Fruit fly (Drosophila melanogaster) whole organism, adult: ENCODE data around the gene Pburs.

Source experiments
- CG11617 ChIP-seq: fragments of 200-800 bp; sonication (Bioruptor generic); optimal IDR thresholded peaks from 2 replicates; lab custom pipeline; 2017; ENCODE audit warnings: mild to moderate bottlenecking, missing biosample characterization, missing genetic modification reagents, missing genetic modification characterization
- CG12768 ChIP-seq: fragments of 200-800 bp; sonication (Bioruptor generic); optimal IDR thresholded peaks from 2 replicates; lab custom pipeline; 2017; ENCODE audit warnings: missing biosample characterization, missing genetic modification characterization, mild to moderate bottlenecking, moderate library complexity, missing genetic modification reagents
- CG14711 ChIP-seq: fragments of 200-800 bp; sonication (Bioruptor generic); optimal IDR thresholded peaks from 2 replicates; lab custom pipeline; 2018; ENCODE audit warnings: missing biosample characterization, mild to moderate bottlenecking, missing genetic modification characterization, moderate library complexity
- CG1620 ChIP-seq: fragments of 200-800 bp; sonication (Bioruptor generic); optimal IDR thresholded peaks from 2 replicates; lab custom pipeline; 2016; ENCODE audit warnings: missing biosample characterization, missing genetic modification characterization
- CG33017 ChIP-seq: fragments of 200-800 bp; sonication (Bioruptor generic); optimal IDR thresholded peaks from 2 replicates; lab custom pipeline; 2018; ENCODE audit warnings: missing biosample characterization, mild to moderate bottlenecking, missing genetic modification characterization, moderate library complexity
- CG5204 ChIP-seq: fragments of 200-800 bp; sonication (Bioruptor generic); optimal IDR thresholded peaks from 2 replicates; lab custom pipeline; 2016; ENCODE audit warnings: missing biosample characterization, missing genetic modification characterization
- CG7045 ChIP-seq: fragments of 200-800 bp; sonication (Bioruptor generic); optimal IDR thresholded peaks from 2 replicates; lab custom pipeline; 2017; ENCODE audit warnings: missing biosample characterization, mild to moderate bottlenecking, missing genetic modification characterization
- CG7101 ChIP-seq: fragments of 200-800 bp; sonication (Bioruptor generic); optimal IDR thresholded peaks from 2 replicates; lab custom pipeline; 2018; ENCODE audit warnings: missing biosample characterization, mild to moderate bottlenecking, missing genetic modification characterization, moderate library complexity
- Clk ChIP-seq: fragments of 200-800 bp; sonication (Bioruptor generic); optimal IDR thresholded peaks from 2 replicates; lab custom pipeline; 2017; ENCODE audit warnings: missing biosample characterization, missing genetic modification characterization
- Crg-1 ChIP-seq: fragments of 200-800 bp; sonication (Bioruptor generic); optimal IDR thresholded peaks from 2 replicates; lab custom pipeline; 2016; ENCODE audit warnings: missing biosample characterization, missing genetic modification characterization
- Hr96 ChIP-seq: fragments of 200-800 bp; sonication (Bioruptor generic); optimal IDR thresholded peaks from 2 replicates; lab custom pipeline; 2016; ENCODE audit warnings: missing biosample characterization, missing genetic modification characterization
- Mnt ChIP-seq: fragments of 200-800 bp; sonication (Bioruptor generic); optimal IDR thresholded peaks from 2 replicates; lab custom pipeline; 2016; ENCODE audit warnings: missing biosample characterization, mild to moderate bottlenecking, missing genetic modification characterization
- bab1 ChIP-seq: fragments of 200-800 bp; sonication (Bioruptor generic); optimal IDR thresholded peaks from 3 replicates; lab custom pipeline; 2019; ENCODE audit warnings: missing biosample characterization, mild to moderate bottlenecking, missing genetic modification characterization, moderate library complexity
- cic ChIP-seq: fragments of 200-800 bp; sonication (Bioruptor generic); optimal IDR thresholded peaks from 2 replicates; lab custom pipeline; 2017; ENCODE audit warnings: missing biosample characterization, mild to moderate bottlenecking, missing genetic modification characterization, moderate library complexity
- cnc ChIP-seq, 2 experiments: fragments of >200 bp; optimal IDR thresholded peaks; 2 replicates each; lab custom pipeline; 2017
- kay ChIP-seq: fragments of 200-800 bp; sonication (Bioruptor generic); peaks from one replicate; lab custom pipeline; 2016; ENCODE audit warnings: missing biosample characterization, missing genetic modification characterization, borderline replicate concordance
- ovo ChIP-seq: fragments of 200-800 bp; sonication (Bioruptor generic); optimal IDR thresholded peaks from 2 replicates; lab custom pipeline; 2016; ENCODE audit warnings: missing biosample characterization, missing genetic modification characterization
- pad ChIP-seq: fragments of 200-800 bp; sonication (Bioruptor generic); optimal IDR thresholded peaks from 3 replicates; lab custom pipeline; 2017; ENCODE audit warnings: missing biosample characterization, missing genetic modification characterization, mild to moderate bottlenecking, moderate library complexity, missing genetic modification reagents
- tj ChIP-seq: fragments of 200-800 bp; sonication (Bioruptor generic); optimal IDR thresholded peaks from 3 replicates; lab custom pipeline; 2017; ENCODE audit warnings: missing biosample characterization, mild to moderate bottlenecking, missing genetic modification characterization, moderate library complexity
- toe ChIP-seq: fragments of 200-800 bp; sonication (Bioruptor generic); optimal IDR thresholded peaks from 2 replicates; lab custom pipeline; 2016; ENCODE audit warnings: missing biosample characterization, missing genetic modification characterization

Pburs gene

DNA sequence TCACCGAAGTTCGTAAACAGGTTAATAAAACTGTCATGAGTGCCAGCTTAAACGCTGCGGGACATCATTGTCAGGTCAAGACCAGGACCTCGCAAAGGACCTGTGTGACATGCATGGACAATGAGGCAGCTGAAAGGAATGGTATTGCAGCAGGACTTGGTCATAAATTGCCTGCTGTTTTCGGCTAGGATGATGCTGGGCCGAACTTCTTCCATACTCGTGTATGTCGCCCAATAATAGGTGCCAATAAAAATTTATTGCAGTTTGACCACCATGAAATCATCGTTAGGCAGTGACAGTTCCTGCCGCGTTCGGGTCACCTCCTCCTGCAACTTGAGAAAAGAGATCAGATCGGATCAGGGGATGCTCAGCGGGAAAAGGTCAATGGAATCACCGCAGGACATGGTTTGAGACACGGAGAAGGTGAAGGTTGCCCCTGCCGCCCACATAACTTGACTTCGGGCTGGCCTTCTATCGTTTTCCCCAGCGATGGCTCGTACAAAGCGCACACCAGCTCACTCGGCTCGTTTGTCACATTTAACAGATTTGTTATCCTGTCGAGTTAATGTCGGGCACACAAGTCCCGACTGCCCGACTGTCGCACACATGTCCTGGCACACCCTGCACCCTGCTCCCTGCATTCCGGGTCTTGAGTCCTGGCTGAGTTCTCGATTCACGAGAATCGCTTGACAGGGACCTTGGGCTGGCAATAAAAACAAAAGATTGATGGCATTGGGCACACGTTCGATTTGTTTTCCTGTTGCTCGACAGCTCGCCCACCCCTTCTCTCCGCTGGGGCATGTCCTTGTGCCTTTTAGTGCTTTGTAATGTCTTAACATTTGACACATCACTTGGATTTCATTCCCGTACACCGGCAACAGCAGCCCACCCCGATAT is 28.7 kb upstream of the Pburs start:
- TF ChIP-seq Mnt (GFP tag; lab: Kevin White, UChicago): no peak
- TF ChIP-seq CG14711 (tag; lab: Kevin White, UChicago): no peak
- no peak for TF ChIP-seq kay (GFP tag; lab: Kevin White, UChicago)
- no peak for TF ChIP-seq cnc (optimal IDR thresholded peaks at IDR 0.05; lab: Kevin White, UChicago)
- no peak for TF ChIP-seq Crg-1
- no peak for TF ChIP-seq CG12768
- TF ChIP-seq cic (GFP tag; lab: Kevin White, UChicago): no peak
- TF ChIP-seq ovo (GFP tag; lab: Kevin White, UChicago): no peak
- TF ChIP-seq CG5204 (GFP tag; lab: Kevin White, UChicago): no peak
- no peak for TF ChIP-seq CG7101 (tag; lab: Kevin White, UChicago)
- TF ChIP-seq CG33017 (tag; lab: Kevin White, UChicago): no peak

DNA sequence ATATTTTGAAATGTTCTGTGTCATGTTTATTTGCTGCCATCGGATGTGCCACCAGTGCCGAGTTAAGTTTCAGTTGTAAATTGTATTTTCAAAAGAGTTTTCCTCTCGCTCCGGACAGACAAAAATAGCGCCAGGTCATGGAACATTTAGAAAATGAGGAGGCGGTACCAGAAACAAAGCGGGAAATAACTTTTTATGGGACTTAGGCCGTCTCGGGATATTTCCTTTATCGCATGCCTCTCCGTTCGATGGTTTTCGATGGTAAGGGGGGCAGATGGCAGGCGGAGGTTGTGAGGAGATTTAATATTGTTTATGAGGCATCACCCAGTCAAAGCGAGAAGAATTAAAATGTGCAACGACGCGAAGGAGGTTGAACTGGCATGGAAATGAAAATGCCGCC is 27.7 kb upstream of the Pburs start:
- TF ChIP-seq bab1 (GFP tag; lab: Kevin White, UChicago) (no peak), CG12768 (no peak), CG11617 (GFP tag; lab: Kevin White, UChicago) (no peak)

DNA sequence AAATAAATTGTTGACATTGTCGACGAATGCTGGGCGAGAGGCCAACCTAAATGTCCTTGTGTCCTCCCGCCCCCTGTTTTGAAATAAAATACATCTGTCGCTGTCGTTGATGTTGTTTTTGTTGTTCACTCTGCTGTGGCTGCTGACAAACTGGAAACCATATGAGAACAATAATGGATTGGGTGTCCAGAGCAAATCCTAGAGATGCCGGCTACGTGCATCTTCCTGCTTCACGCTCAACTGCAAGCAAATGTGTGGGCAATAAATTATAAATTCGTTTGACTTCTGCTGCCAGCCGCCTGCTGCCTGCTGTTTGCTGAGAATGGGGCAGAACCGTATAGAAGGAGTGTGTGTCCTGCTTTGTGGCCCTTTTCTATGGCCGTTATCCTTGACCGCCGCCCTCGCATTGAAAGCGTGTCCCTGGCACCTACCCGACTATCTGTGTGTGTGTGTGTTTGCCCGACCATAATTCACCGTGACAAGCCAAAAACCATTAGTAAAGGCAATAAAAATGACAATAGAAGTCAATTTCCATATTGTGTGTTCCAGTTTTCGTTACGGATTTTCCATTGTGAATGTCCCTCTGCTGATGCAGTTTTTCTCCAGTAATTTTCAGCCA is 26.6 kb upstream of the Pburs start:
- no peak for TF ChIP-seq Clk (GFP tag; lab: Kevin White, UChicago)
- no peak for TF ChIP-seq ovo (GFP tag; lab: Kevin White, UChicago)
- no peak for TF ChIP-seq Mnt (GFP tag; lab: Kevin White, UChicago)
- TF ChIP-seq CG5204 (GFP tag; lab: Kevin White, UChicago): no peak
- TF ChIP-seq CG12768: no peak
- TF ChIP-seq CG14711 (tag; lab: Kevin White, UChicago): no peak
- TF ChIP-seq CG7045 (GFP tag; lab: Kevin White, UChicago): no peak
- TF ChIP-seq bab1 (GFP tag; lab: Kevin White, UChicago): no peak
- TF ChIP-seq toe: no peak
- TF ChIP-seq CG33017 (tag; lab: Kevin White, UChicago): no peak
- no peak for TF ChIP-seq kay (GFP tag; lab: Kevin White, UChicago)
- no peak for TF ChIP-seq tj
- no peak for TF ChIP-seq cic (GFP tag; lab: Kevin White, UChicago)
- no peak for TF ChIP-seq CG7101 (tag; lab: Kevin White, UChicago)
- TF ChIP-seq Hr96 (GFP tag; lab: Kevin White, UChicago): no peak
- TF ChIP-seq pad (GFP tag; lab: Kevin White, UChicago): no peak
- no peak for TF ChIP-seq Crg-1
- no peak for TF ChIP-seq cnc (optimal IDR thresholded peaks at IDR 0.05; lab: Kevin White, UChicago)
- TF ChIP-seq CG11617 (GFP tag; lab: Kevin White, UChicago): no peak
- no peak for TF ChIP-seq CG1620 (GFP tag; lab: Kevin White, UChicago)

DNA sequence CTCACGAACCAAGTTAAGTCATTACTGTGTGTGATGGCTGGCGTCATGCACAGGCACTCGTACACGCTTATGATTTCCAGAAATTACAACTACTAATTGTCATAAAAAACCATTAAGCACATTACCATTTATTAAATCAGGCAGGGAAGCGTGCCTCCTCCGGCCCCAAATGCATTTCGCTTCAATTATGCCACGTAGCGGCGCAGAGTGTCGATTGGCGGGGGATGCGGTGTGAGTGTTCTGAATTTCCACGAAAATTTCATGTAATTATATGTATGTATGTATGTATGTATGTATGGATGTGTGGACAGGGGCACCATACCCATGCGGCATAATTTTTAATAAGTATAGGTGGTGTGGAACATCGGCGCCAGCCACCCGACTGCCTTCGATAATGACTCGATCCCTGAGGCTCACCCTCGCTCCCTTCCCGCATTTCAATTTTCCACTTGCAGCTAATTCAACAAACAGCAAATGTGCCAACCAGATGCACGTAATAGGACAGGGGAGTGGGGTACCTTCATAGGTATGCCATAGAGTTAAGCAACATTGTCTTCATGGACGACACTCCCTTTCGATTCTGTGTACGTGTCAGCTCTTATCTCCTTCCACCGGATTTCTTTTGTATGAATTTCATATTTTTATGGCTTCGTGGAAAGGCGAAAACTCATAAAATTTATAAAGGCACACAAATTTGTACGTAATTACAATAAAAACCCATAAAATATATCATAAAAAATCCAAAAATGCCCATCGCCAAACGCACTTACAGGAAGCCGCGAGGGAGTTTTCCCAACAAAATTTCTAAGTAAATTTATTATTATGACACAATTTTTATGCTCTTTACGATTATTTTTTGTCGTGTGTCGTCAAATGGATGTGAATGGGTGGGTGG is 25.3 kb upstream of the Pburs start:
- TF ChIP-seq cic (GFP tag; lab: Kevin White, UChicago): no peak
- TF ChIP-seq Hr96 (GFP tag; lab: Kevin White, UChicago): no peak
- TF ChIP-seq bab1 (GFP tag; lab: Kevin White, UChicago): no peak
- no peak for TF ChIP-seq CG7101 (tag; lab: Kevin White, UChicago)
- no peak for TF ChIP-seq toe
- no peak for TF ChIP-seq CG7045 (GFP tag; lab: Kevin White, UChicago)
- no peak for TF ChIP-seq CG33017 (tag; lab: Kevin White, UChicago)
- no peak for TF ChIP-seq CG14711 (tag; lab: Kevin White, UChicago)
- no peak for TF ChIP-seq Mnt (GFP tag; lab: Kevin White, UChicago)
- TF ChIP-seq CG11617 (GFP tag; lab: Kevin White, UChicago): no peak
- TF ChIP-seq kay (GFP tag; lab: Kevin White, UChicago): no peak
- TF ChIP-seq cnc (optimal IDR thresholded peaks at IDR 0.05; lab: Kevin White, UChicago): no peak
- no peak for TF ChIP-seq CG1620 (GFP tag; lab: Kevin White, UChicago)
- no peak for TF ChIP-seq CG5204 (GFP tag; lab: Kevin White, UChicago)
- TF ChIP-seq Clk (GFP tag; lab: Kevin White, UChicago): no peak
- no peak for TF ChIP-seq pad (GFP tag; lab: Kevin White, UChicago)
- no peak for TF ChIP-seq Crg-1
- TF ChIP-seq tj: no peak
- TF ChIP-seq CG12768: no peak
- TF ChIP-seq ovo (GFP tag; lab: Kevin White, UChicago): no peak

DNA sequence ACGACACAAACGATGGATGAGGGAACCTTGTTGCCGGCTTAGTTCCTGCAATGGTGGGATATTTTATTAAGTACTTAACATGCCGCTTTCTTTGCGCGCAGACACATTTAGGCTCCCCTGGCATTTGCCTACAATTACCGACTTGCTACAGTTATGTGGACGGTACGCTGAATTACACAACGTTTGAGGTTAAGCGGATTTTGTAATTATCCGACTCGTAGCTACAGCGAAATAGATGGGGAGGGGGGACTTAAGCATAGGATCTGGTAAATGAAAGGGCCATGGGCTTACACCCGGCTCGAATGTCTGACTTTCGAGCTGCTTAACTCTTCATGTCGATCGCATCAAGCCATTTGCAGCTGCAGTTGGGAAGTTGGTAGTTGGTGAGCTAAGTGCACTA is 24.2 kb upstream of the Pburs start:
- no peak for TF ChIP-seq pad (GFP tag; lab: Kevin White, UChicago)
- TF ChIP-seq cnc (optimal IDR thresholded peaks at IDR 0.05; lab: Kevin White, UChicago): no peak
- TF ChIP-seq CG11617 (GFP tag; lab: Kevin White, UChicago): no peak
- no peak for TF ChIP-seq Crg-1
- no peak for TF ChIP-seq CG1620 (GFP tag; lab: Kevin White, UChicago)
- no peak for TF ChIP-seq CG14711 (tag; lab: Kevin White, UChicago)
- no peak for TF ChIP-seq CG12768
- no peak for TF ChIP-seq bab1 (GFP tag; lab: Kevin White, UChicago)
- TF ChIP-seq CG33017 (tag; lab: Kevin White, UChicago): no peak
- TF ChIP-seq toe: no peak
- no peak for TF ChIP-seq ovo (GFP tag; lab: Kevin White, UChicago)
- TF ChIP-seq Mnt (GFP tag; lab: Kevin White, UChicago): no peak
- no peak for TF ChIP-seq Hr96 (GFP tag; lab: Kevin White, UChicago)
- TF ChIP-seq cic (GFP tag; lab: Kevin White, UChicago): no peak
- TF ChIP-seq kay (GFP tag; lab: Kevin White, UChicago): no peak
- no peak for TF ChIP-seq CG7045 (GFP tag; lab: Kevin White, UChicago)
- no peak for TF ChIP-seq tj
- no peak for TF ChIP-seq Clk (GFP tag; lab: Kevin White, UChicago)
